Fruit fly (Drosophila melanogaster) whole organism, embryonic: ENCODE data around the gene brn.
A peak's percentile ranks its signal among the peaks of the same experiment; 100 is the strongest.

Experiments used
- Abd-B ChIP-seq: fragments of 200-800 bp; sonication (Bioruptor generic); optimal IDR thresholded peaks from 2 replicates; lab custom pipeline; 2018; ENCODE audit warnings: missing biosample characterization, mild to moderate bottlenecking, missing genetic modification characterization, moderate library complexity
- Adf1 ChIP-seq: fragments of 200-800 bp; sonication (Bioruptor generic); IDR thresholded peaks from 2 replicates; pipeline ENCODE4 v1.3.6; 2022; ENCODE audit warnings: missing biosample characterization, missing genetic modification characterization
- BEAF-32 ChIP-seq: fragments of 200-800 bp; sonication (Bioruptor generic); optimal IDR thresholded peaks from 3 replicates; lab custom pipeline; 2017; ENCODE audit warnings: missing biosample characterization, missing genetic modification characterization, mild to moderate bottlenecking, moderate library complexity, missing genetic modification reagents
- Bgb ChIP-seq: fragments of 200-800 bp; sonication (Bioruptor generic); IDR thresholded peaks from 2 replicates; pipeline ENCODE4 v1.3.6; 2022; ENCODE audit warnings: missing biosample characterization, missing genetic modification characterization; ENCODE audit not compliant: partially characterized antibody
- Bteb2 ChIP-seq: fragments of 200-800 bp; sonication (Bioruptor generic); optimal IDR thresholded peaks from 2 replicates; lab custom pipeline; 2016; ENCODE audit warnings: missing biosample characterization, missing genetic modification characterization
- CG11504 ChIP-seq: fragments of 200-800 bp; sonication (Bioruptor generic); optimal IDR thresholded peaks from 3 replicates; lab custom pipeline; 2019; ENCODE audit warnings: missing biosample characterization, mild to moderate bottlenecking, missing genetic modification characterization, moderate library complexity
- CG1233 ChIP-seq: fragments of 200-800 bp; sonication (Bioruptor generic); optimal IDR thresholded peaks from 4 replicates; lab custom pipeline; 2018; ENCODE audit warnings: missing biosample characterization, mild to moderate bottlenecking, missing genetic modification characterization
- CG12391 ChIP-seq: fragments of 200-800 bp; sonication (Bioruptor generic); optimal IDR thresholded peaks from 3 replicates; lab custom pipeline; 2018; ENCODE audit warnings: missing biosample characterization, mild to moderate bottlenecking, missing genetic modification characterization, moderate library complexity
- CG12769 ChIP-seq: fragments of 200-800 bp; sonication (Bioruptor generic); optimal IDR thresholded peaks from 2 replicates; lab custom pipeline; 2019; ENCODE audit warnings: missing biosample characterization, mild to moderate bottlenecking, missing genetic modification characterization, moderate library complexity
- CG12942 ChIP-seq: fragments of 200-800 bp; sonication (Bioruptor generic); optimal IDR thresholded peaks from 3 replicates; lab custom pipeline; 2016; ENCODE audit warnings: missing biosample characterization, missing genetic modification characterization
- CG13123 ChIP-seq: fragments of 200-800 bp; sonication (Bioruptor generic); optimal IDR thresholded peaks from 2 replicates; lab custom pipeline; 2016; ENCODE audit warnings: missing biosample characterization, missing genetic modification characterization
- CG13624 ChIP-seq: fragments of 200-800 bp; sonication (Bioruptor generic); optimal IDR thresholded peaks from 2 replicates; lab custom pipeline; 2016; ENCODE audit warnings: missing biosample characterization, missing genetic modification characterization
- CG18011 ChIP-seq: fragments of 200-800 bp; sonication (Bioruptor generic); optimal IDR thresholded peaks from 2 replicates; lab custom pipeline; 2017; ENCODE audit warnings: missing biosample characterization, missing genetic modification characterization, mild to moderate bottlenecking, moderate library complexity, missing genotype
- CG2120 ChIP-seq: fragments of 200-800 bp; sonication (Bioruptor generic); optimal IDR thresholded peaks from 3 replicates; lab custom pipeline; 2016; ENCODE audit warnings: missing biosample characterization, missing genetic modification characterization
- CG2678 ChIP-seq: fragments of 200-800 bp; sonication (Bioruptor generic); optimal IDR thresholded peaks from 3 replicates; lab custom pipeline; 2019; ENCODE audit warnings: missing biosample characterization, mild to moderate bottlenecking, missing genetic modification characterization, moderate library complexity
- CG31388 ChIP-seq: fragments of 200-800 bp; sonication (Bioruptor generic); optimal IDR thresholded peaks from 2 replicates; lab custom pipeline; 2016; ENCODE audit warnings: missing biosample characterization, missing genetic modification characterization
- CG3726 ChIP-seq: fragments of 200-800 bp; sonication (Bioruptor generic); IDR thresholded peaks from 3 replicates; pipeline ENCODE4, ENCODE4 v1.3.6; 2022; ENCODE audit warnings: missing biosample characterization, missing genetic modification characterization
- CG3847 ChIP-seq: fragments of 200-800 bp; sonication (Bioruptor generic); IDR thresholded peaks from 2 replicates; pipeline ENCODE4 v1.3.6; 2022; ENCODE audit warnings: missing biosample characterization, missing genetic modification characterization
- CG6683 ChIP-seq: fragments of 200-800 bp; sonication (Bioruptor generic); optimal IDR thresholded peaks from 2 replicates; lab custom pipeline; 2017; ENCODE audit warnings: missing biosample characterization, mild to moderate bottlenecking, missing genetic modification characterization, missing genetic modification reagents
- CG7556 ChIP-seq: fragments of 200-800 bp; sonication (Bioruptor generic); optimal IDR thresholded peaks from 2 replicates; lab custom pipeline; 2017; ENCODE audit warnings: missing biosample characterization, mild to moderate bottlenecking, missing genetic modification characterization
- CG7786 ChIP-seq: fragments of 200-800 bp; sonication (Bioruptor generic); optimal IDR thresholded peaks from 2 replicates; lab custom pipeline; 2016; ENCODE audit warnings: missing biosample characterization, missing genetic modification characterization
- D ChIP-seq, 2 experiments: fragments of 200-800 bp in 1 of 2; fragments of >200 bp in 1 of 2; sonication (Bioruptor generic) in 1 of 2; optimal IDR thresholded peaks; 2 replicates in 1 of 2; 3 replicates in 1 of 2; lab custom pipeline; 2017; ENCODE audit warnings: mild to moderate bottlenecking in 1 of 2, missing biosample characterization in 1 of 2, missing genetic modification characterization in 1 of 2, missing genetic modification reagents in 1 of 2
- D19A ChIP-seq: fragments of 200-800 bp; optimal IDR thresholded peaks from 3 replicates; lab custom pipeline; 2019; ENCODE audit warnings: missing biosample characterization, mild to moderate bottlenecking, missing genetic modification characterization, moderate library complexity
- D19B ChIP-seq: fragments of 200-800 bp; sonication (Bioruptor generic); optimal IDR thresholded peaks from 2 replicates; lab custom pipeline; 2017; ENCODE audit warnings: missing biosample characterization, mild to moderate bottlenecking, missing genetic modification characterization
- Eip74EF ChIP-seq, 2 experiments: fragments of 200-800 bp in 1 of 2; fragments of >200 bp in 1 of 2; sonication (Bioruptor generic) in 1 of 2; optimal IDR thresholded peaks; 2 replicates each; lab custom pipeline; 2017 to 2019; ENCODE audit warnings: missing biosample characterization in 2 of 2, missing genetic modification characterization in 2 of 2, mild to moderate bottlenecking in 1 of 2, moderate library complexity in 1 of 2
- Gug ChIP-seq: fragments of 200-800 bp; sonication (Bioruptor generic); IDR thresholded peaks from 4 replicates; pipeline ENCODE4 v1.3.6; 2022; ENCODE audit warnings: missing biosample characterization, missing genetic modification characterization
- HLH3B ChIP-seq: fragments of 200-800 bp; sonication (Bioruptor generic); IDR thresholded peaks from 2 replicates; pipeline ENCODE4 v1.3.6; 2022; ENCODE audit warnings: missing biosample characterization, missing genetic modification characterization
- Jarid2 ChIP-seq: fragments of 200-800 bp; sonication (Bioruptor generic); optimal IDR thresholded peaks from 3 replicates; lab custom pipeline; 2017; ENCODE audit warnings: mild to moderate bottlenecking, missing biosample characterization, missing genetic modification reagents, missing genetic modification characterization
- Mad ChIP-seq: fragments of 200-800 bp; sonication (Bioruptor generic); optimal IDR thresholded peaks from 2 replicates; lab custom pipeline; 2016; ENCODE audit warnings: missing biosample characterization, missing genetic modification characterization
- Med ChIP-seq: fragments of 200-800 bp; sonication (Bioruptor generic); peaks from one replicate; lab custom pipeline; 2016; ENCODE audit warnings: missing biosample characterization, missing genetic modification characterization, mild to moderate bottlenecking, inconsistent platforms, moderate library complexity
- Nf-YB ChIP-seq: fragments of 200-800 bp; sonication (Bioruptor generic); optimal IDR thresholded peaks from 3 replicates; lab custom pipeline; 2019; ENCODE audit warnings: missing biosample characterization, mild to moderate bottlenecking, missing genetic modification characterization, moderate library complexity
- Oli ChIP-seq: fragments of 200-800 bp; sonication (Bioruptor generic); optimal IDR thresholded peaks from 2 replicates; lab custom pipeline; 2018; ENCODE audit warnings: missing biosample characterization, mild to moderate bottlenecking, missing genetic modification characterization, moderate library complexity
- Opbp ChIP-seq: fragments of 200-800 bp; sonication (Bioruptor generic); IDR thresholded peaks from 3 replicates; pipeline ENCODE4 v1.3.6; 2022; ENCODE audit warnings: missing biosample characterization, missing genetic modification characterization; ENCODE audit not compliant: partially characterized antibody
- amos ChIP-seq: fragments of 200-800 bp; sonication (Bioruptor generic); IDR thresholded peaks from 2 replicates; pipeline ENCODE4 v1.3.6; 2022; ENCODE audit warnings: missing biosample characterization, missing genetic modification characterization; ENCODE audit not compliant: partially characterized antibody
- az2 ChIP-seq: fragments of 200-800 bp; sonication (Bioruptor generic); optimal IDR thresholded peaks from 3 replicates; lab custom pipeline; 2016; ENCODE audit warnings: missing biosample characterization, missing genetic modification characterization
- bigmax ChIP-seq: fragments of 200-800 bp; sonication (Bioruptor generic); optimal IDR thresholded peaks from 2 replicates; lab custom pipeline; 2018; ENCODE audit warnings: missing biosample characterization, mild to moderate bottlenecking, missing genetic modification characterization
- crc ChIP-seq: fragments of 200-800 bp; sonication (Bioruptor generic); optimal IDR thresholded peaks from 2 replicates; lab custom pipeline; 2016; ENCODE audit warnings: missing biosample characterization, missing genetic modification characterization
- ewg ChIP-seq: fragments of 200-800 bp; sonication (Bioruptor generic); optimal IDR thresholded peaks from 3 replicates; lab custom pipeline; 2017; ENCODE audit warnings: mild to moderate bottlenecking, missing biosample characterization, missing genetic modification reagents, missing genetic modification characterization
- fru ChIP-seq: fragments of >200 bp; optimal IDR thresholded peaks from 2 replicates; lab custom pipeline; 2017
- lov ChIP-seq, 2 experiments: fragments of 200-800 bp in 1 of 2; fragments of >200 bp in 1 of 2; sonication (Bioruptor generic) in 1 of 2; IDR thresholded peaks in 1 of 2; optimal IDR thresholded peaks in 1 of 2; 2 replicates in 1 of 2; 3 replicates in 1 of 2; pipeline versions ENCODE4 v1.3.6 to Lab custom; 2017 to 2022; ENCODE audit warnings: missing biosample characterization in 1 of 2, missing genetic modification characterization in 1 of 2
- peb ChIP-seq: fragments of 200-800 bp; sonication (Bioruptor generic); IDR thresholded peaks from 2 replicates; pipeline ENCODE4 v1.3.6; 2022; ENCODE audit warnings: missing biosample characterization, missing genetic modification characterization
- row ChIP-seq: fragments of 200-800 bp; sonication (Bioruptor generic); IDR thresholded peaks from 3 replicates; pipeline ENCODE4 v1.3.6; 2022; ENCODE audit warnings: missing biosample characterization, missing genetic modification characterization
- schlank ChIP-seq: fragments of 200-800 bp; sonication (Bioruptor generic); optimal IDR thresholded peaks from 2 replicates; lab custom pipeline; 2018; ENCODE audit warnings: missing biosample characterization, mild to moderate bottlenecking, missing genetic modification characterization
- sens-2 ChIP-seq: fragments of 200-800 bp; sonication (Bioruptor generic); IDR thresholded peaks from 2 replicates; pipeline ENCODE4 v1.3.6; 2022; ENCODE audit warnings: missing biosample characterization, missing genetic modification characterization
- sima ChIP-seq: fragments of 200-800 bp; sonication (Bioruptor generic); optimal IDR thresholded peaks from 2 replicates; lab custom pipeline; 2016; ENCODE audit warnings: missing biosample characterization, missing genetic modification characterization
- slbo ChIP-seq: fragments of 200-800 bp; sonication (Bioruptor generic); IDR thresholded peaks from 2 replicates; pipeline ENCODE4 v1.3.6; 2022; ENCODE audit warnings: missing biosample characterization, missing genetic modification characterization
- tgo ChIP-seq: fragments of 200-800 bp; sonication (Bioruptor generic); IDR thresholded peaks from 3 replicates; pipeline ENCODE4 v1.3.6; 2022; ENCODE audit warnings: missing biosample characterization, missing genetic modification characterization
- usp ChIP-seq: fragments of >200 bp; optimal IDR thresholded peaks from 2 replicates; lab custom pipeline; 2017; ENCODE audit warnings: missing biosample characterization, missing genetic modification characterization
- z ChIP-seq: fragments of 200-800 bp; sonication (Bioruptor generic); IDR thresholded peaks from 3 replicates; pipeline ENCODE4 v1.3.6; 2022; ENCODE audit warnings: missing biosample characterization, missing genetic modification characterization
- zfh1 ChIP-seq: fragments of 200-800 bp; sonication (Bioruptor generic); IDR thresholded peaks from 3 replicates; pipeline ENCODE4 v1.3.6; 2022; ENCODE audit warnings: missing biosample characterization, missing genetic modification characterization

Gene brn

dm6 chrX:4106756-4107155, 2.6 kb downstream of the brn start (continued):
- TF ChIP-seq CG18011 (GFP tag; lab: Kevin White, UChicago) (no peak), CG7786 (GFP tag; lab: Kevin White, UChicago) (peak; percentile 42), CG12391 (tag; lab: Kevin White, UChicago) (peak; percentile 20), ewg (no peak), CG13123 (no peak), tgo (GFP tag; lab: Robert Waterston, UW) (no peak), D19B (no peak), CG11504 (peak; percentile 51), Jarid2 (GFP tag; lab: Kevin White, UChicago) (no peak), CG2120 (GFP tag; lab: Kevin White, UChicago) (peak; percentile 26), sens-2 (GFP tag; lab: Robert Waterston, UW) (no peak), D (optimal IDR thresholded peaks at IDR 0.05; lab: Kevin White, UChicago) (no peak), D (GFP tag; optimal IDR thresholded peaks at IDR 0.05; lab: Kevin White, UChicago) (peak; percentile 34), CG13624 (GFP tag; lab: Kevin White, UChicago) (no peak), CG31388 (GFP tag; lab: Kevin White, UChicago) (no peak), Abd-B (GFP tag; lab: Kevin White, UChicago) (peak; percentile 5), schlank (tag; lab: Kevin White, UChicago) (no peak), CG3726 (GFP tag; lab: Robert Waterston, UW) (no peak), Eip74EF (GFP tag; optimal IDR thresholded peaks at IDR 0.05; lab: Kevin White, UChicago) (no peak), peb (GFP tag; lab: Robert Waterston, UW) (no peak), Bgb (GFP tag; lab: Robert Waterston, UW) (no peak), HLH3B (GFP tag; lab: Robert Waterston, UW) (no peak), row (peak; percentile 41; the same call in 2 of the 3 replicates), crc (GFP tag; lab: Kevin White, UChicago) (no peak), bigmax (GFP tag; lab: Kevin White, UChicago) (no peak), Bteb2 (no peak), slbo (GFP tag; lab: Robert Waterston, UW) (no peak), CG12942 (GFP tag; lab: Kevin White, UChicago) (no peak), Gug (GFP tag; lab: Robert Waterston, UW) (0 out of 4 replicates have a peak, but pooled peaks have one; percentile 4), Med (GFP tag; lab: Kevin White, UChicago) (peak; percentile 82), D19A (tag; lab: Kevin White, UChicago) (peak; percentile 29), Nf-YB (GFP tag; lab: Kevin White, UChicago) (peak; percentile 2), Adf1 (no peak), CG3847 (GFP tag; lab: Robert Waterston, UW) (no peak), CG6683 (GFP tag; lab: Kevin White, UChicago) (no peak), usp (GFP tag; lab: Kevin White, UChicago) (no peak), Oli (tag; lab: Kevin White, UChicago) (peak; percentile 37), fru (lab: Kevin White, UChicago) (no peak), amos (GFP tag; lab: Robert Waterston, UW) (no peak), CG1233 (GFP tag; lab: Kevin White, UChicago) (no peak), az2 (GFP tag; lab: Kevin White, UChicago) (peak; percentile 22), sima (GFP tag; lab: Kevin White, UChicago) (no peak), CG12769 (peak; percentile 6), zfh1 (GFP tag; lab: Robert Waterston, UW) (0 out of 3 replicates have a peak, but pooled peaks have one; percentile 10), CG2678 (tag; lab: Kevin White, UChicago) (peak; percentile 54), Mad (GFP tag; lab: Kevin White, UChicago) (no peak), BEAF-32 (GFP tag; lab: Kevin White, UChicago) (no peak), z (GFP tag; lab: Robert Waterston, UW) (no peak), CG7556 (peak; percentile 52), lov (optimal IDR thresholded peaks at IDR 0.05; lab: Kevin White, UChicago) (no peak), lov (GFP tag; IDR thresholded peaks at IDR 0.05; lab: Robert Waterston, UW) (0 out of 3 replicates have a peak, but pooled peaks have one; percentile 39), Opbp (GFP tag; lab: Robert Waterston, UW) (no peak)
